Worm (Caenorhabditis elegans) whole organism, L4 larva: ENCODE results near the gene chil-13.
"Not testable (repeated sequence)": the region's sequence is repeated elsewhere in the genome, so short reads cannot be mapped to it uniquely, and the experiment has no call there.

ENCODE experiments used
- D1046.2 ChIP-seq: fragments of 200-800 bp; sonication (Bioruptor generic); IDR thresholded peaks from 2 replicates; pipeline ENCODE4 v1.3.6; 2022; ENCODE audit warnings: missing genetic modification characterization, missing compliant biosample characterization
- F10B5.3 ChIP-seq: sonication (generic microtip); optimal IDR thresholded peaks from 2 replicates; lab custom pipeline; 2016; ENCODE audit warnings: mild to moderate bottlenecking, missing genetic modification characterization, missing compliant biosample characterization
- F44E2.7 ChIP-seq: fragments of 200-800 bp; sonication (Bioruptor generic); IDR thresholded peaks from 2 replicates; pipeline ENCODE4 v2.1.2; 2022; ENCODE audit warnings: missing genetic modification characterization, missing compliant biosample characterization
- F49E8.2 ChIP-seq: sonication (generic microtip); optimal IDR thresholded peaks from 2 replicates; lab custom pipeline; 2016; ENCODE audit warnings: missing compliant biosample characterization, mild to moderate bottlenecking, missing genetic modification characterization, borderline replicate concordance
- R02D3.7 ChIP-seq: fragments of 150-350 bp; sonication (generic microtip); optimal IDR thresholded peaks from 3 replicates; lab custom pipeline; 2014; ENCODE audit warnings: missing biosample characterization, missing genetic modification characterization
- Y105C5A.15 ChIP-seq: fragments of 200-800 bp; sonication (Bioruptor generic); IDR thresholded peaks from 2 replicates; pipeline ENCODE4 v1.3.6; 2022; ENCODE audit warnings: missing genetic modification characterization, missing compliant biosample characterization
- attf-4 ChIP-seq: sonication (generic microtip); optimal IDR thresholded peaks from 3 replicates; lab custom pipeline; 2017; ENCODE audit warnings: missing biosample characterization, missing genetic modification characterization
- ceh-28 ChIP-seq: fragments of 150-350 bp; optimal IDR thresholded peaks from 2 replicates; lab custom pipeline; 2014; ENCODE audit warnings: missing biosample characterization, missing genetic modification reagents, missing genetic modification characterization
- daf-19 ChIP-seq: fragments of 200-800 bp; sonication (Bioruptor generic); conservative IDR thresholded peaks from 2 replicates; pipeline ENCODE4 v1.3.6; 2022; ENCODE audit warnings: missing genetic modification characterization, missing compliant biosample characterization
- dmd-8 ChIP-seq: fragments of 200-800 bp; sonication (Bioruptor generic); IDR thresholded peaks from 2 replicates; pipeline ENCODE4 v1.3.6; 2022; ENCODE audit warnings: missing genetic modification characterization, missing compliant biosample characterization
- duxl-1 ChIP-seq: sonication (generic microtip); optimal IDR thresholded peaks from 2 replicates; lab custom pipeline; 2016; ENCODE audit warnings: mild to moderate bottlenecking, missing genetic modification characterization, moderate library complexity, missing compliant biosample characterization; ENCODE audit not compliant: poor library complexity
- egl-27 ChIP-seq: sonication (generic microtip); optimal IDR thresholded peaks from 3 replicates; lab custom pipeline; 2017; ENCODE audit warnings: missing biosample characterization, missing genetic modification reagents, missing genetic modification characterization
- fos-1 ChIP-seq: fragments of 150-350 bp; optimal IDR thresholded peaks from 2 replicates; lab custom pipeline; 2014; ENCODE audit warnings: missing biosample characterization, missing genetic modification characterization
- hif-1 ChIP-seq, 2 experiments: sonication (generic microtip); optimal IDR thresholded peaks; 2 replicates each; lab custom pipeline; 2016 to 2017; ENCODE audit warnings: missing compliant biosample characterization in 2 of 2, missing genetic modification characterization in 2 of 2, missing genetic modification reagents in 2 of 2, missing genotype in 2 of 2, mild to moderate bottlenecking in 1 of 2
- jun-1 ChIP-seq: fragments of 150-350 bp; optimal IDR thresholded peaks from 2 replicates; lab custom pipeline; 2014; ENCODE audit warnings: missing biosample characterization, missing genetic modification reagents, missing genetic modification characterization
- lin-1 ChIP-seq: fragments of 200-800 bp; sonication (Bioruptor generic); IDR thresholded peaks from 2 replicates; pipeline ENCODE4 v1.3.6; 2022; ENCODE audit warnings: missing genetic modification reagents, missing genetic modification characterization, missing compliant biosample characterization
- lin-29 ChIP-seq: fragments of 200-800 bp; sonication (Bioruptor generic); IDR thresholded peaks from 2 replicates; pipeline ENCODE4 v1.3.6; 2022; ENCODE audit warnings: missing genetic modification reagents, missing genetic modification characterization, missing compliant biosample characterization
- lin-38 ChIP-seq: fragments of 200-800 bp; sonication (Bioruptor generic); IDR thresholded peaks from 2 replicates; pipeline ENCODE4 v1.3.6; 2022; ENCODE audit warnings: missing genetic modification reagents, missing genetic modification characterization, missing compliant biosample characterization
- mxl-2 ChIP-seq: fragments of 200-800 bp; sonication (Bioruptor generic); conservative IDR thresholded peaks from 2 replicates; pipeline ENCODE4 v1.3.6; 2022; ENCODE audit warnings: missing genetic modification reagents, missing genetic modification characterization, missing compliant biosample characterization
- nhr-237 ChIP-seq: sonication (generic microtip); optimal IDR thresholded peaks from 2 replicates; lab custom pipeline; 2017; ENCODE audit warnings: missing biosample characterization, missing genetic modification characterization
- nhr-25 ChIP-seq: sonication (generic microtip); optimal IDR thresholded peaks from 2 replicates; lab custom pipeline; 2017; ENCODE audit warnings: missing genetic modification characterization, mild to moderate bottlenecking, missing compliant biosample characterization, antibody characterized with exemption, moderate library complexity, borderline replicate concordance; ENCODE audit not compliant: insufficient read depth
- nhr-41 ChIP-seq: fragments of 200-800 bp; sonication (Bioruptor generic); IDR thresholded peaks from 2 replicates; pipeline ENCODE4 v1.3.6; 2022; ENCODE audit warnings: missing genetic modification reagents, missing genetic modification characterization, missing compliant biosample characterization
- pqm-1 ChIP-seq: sonication (generic microtip); optimal IDR thresholded peaks from 2 replicates; lab custom pipeline; 2017; ENCODE audit warnings: missing biosample characterization, missing genetic modification characterization
- saeg-2 ChIP-seq: fragments of 200-800 bp; sonication (Bioruptor generic); IDR thresholded peaks from 2 replicates; pipeline ENCODE4 v1.3.6; 2022; ENCODE audit warnings: missing genetic modification reagents, missing genetic modification characterization, missing compliant biosample characterization
- skn-1 ChIP-seq: fragments of 150-350 bp; optimal IDR thresholded peaks from 2 replicates; lab custom pipeline; 2014; ENCODE audit warnings: missing biosample characterization, missing genetic modification characterization
- tag-97 ChIP-seq: fragments of 200-800 bp; sonication (Bioruptor generic); IDR thresholded peaks from 2 replicates; pipeline ENCODE4 v1.3.6; 2022; ENCODE audit warnings: missing genetic modification characterization, missing compliant biosample characterization
- tra-1 ChIP-seq: fragments of 200-800 bp; sonication (Bioruptor generic); IDR thresholded peaks from 2 replicates; pipeline ENCODE4 v1.3.6; 2022; ENCODE audit warnings: missing genetic modification reagents, missing genetic modification characterization, missing compliant biosample characterization
- unc-39 ChIP-seq: sonication (generic microtip); optimal IDR thresholded peaks from 2 replicates; lab custom pipeline; 2017; ENCODE audit warnings: missing biosample characterization, missing genetic modification characterization
- vab-7 ChIP-seq: fragments of 200-800 bp; sonication (Bioruptor generic); IDR thresholded peaks from 2 replicates; pipeline ENCODE4 v1.3.6; 2022; ENCODE audit warnings: missing genetic modification reagents, missing genetic modification characterization, missing compliant biosample characterization
- zag-1 ChIP-seq: fragments of 150-350 bp; optimal IDR thresholded peaks from 2 replicates; lab custom pipeline; 2014; ENCODE audit warnings: missing biosample characterization, missing genetic modification characterization
- zfp-3 ChIP-seq: fragments of 200-800 bp; sonication (Bioruptor generic); conservative IDR thresholded peaks from 2 replicates; pipeline ENCODE4 v1.3.6; 2022; ENCODE audit warnings: missing genetic modification reagents, missing genetic modification characterization, missing compliant biosample characterization
- ztf-11 ChIP-seq: fragments of 150-350 bp; optimal IDR thresholded peaks from 2 replicates; lab custom pipeline; 2014; ENCODE audit warnings: missing biosample characterization, missing genetic modification characterization
- ztf-7 ChIP-seq: fragments of 150-350 bp; optimal IDR thresholded peaks from 2 replicates; lab custom pipeline; 2014; ENCODE audit warnings: missing biosample characterization, missing genetic modification characterization

The chil-13 gene

DNA sequence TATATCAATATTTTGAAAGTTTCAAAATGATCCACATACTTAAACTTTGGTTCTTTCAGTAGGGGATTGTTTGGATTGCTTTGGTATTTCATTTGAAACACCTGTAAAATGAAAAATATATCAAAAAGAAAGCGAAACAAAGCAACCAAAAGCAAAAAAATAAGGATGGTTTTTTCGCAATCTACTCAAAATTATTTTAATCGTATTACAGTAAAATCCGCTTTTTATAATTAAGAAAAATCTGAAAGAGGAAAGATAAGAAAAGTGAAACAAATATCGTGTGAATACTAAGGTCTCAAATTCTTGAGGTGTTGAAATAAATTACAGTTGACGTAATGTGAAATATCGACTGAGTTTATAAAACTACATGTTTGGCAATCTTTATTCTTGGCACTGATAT, 28.0 kb upstream of the chil-13 start, which contains the start of gene chil-22:
chil-22 (minus strand) TSS at position 101 of the 400 bp plus-strand sequence.
- no peak for TF ChIP-seq skn-1 (tag; lab: Kevin White, UChicago)
- TF ChIP-seq jun-1 (tag; lab: Kevin White, UChicago) = no peak
- TF ChIP-seq lin-38 (GFP tag; lab: Robert Waterston, UW) = no peak
- TF ChIP-seq saeg-2 = no peak
- TF ChIP-seq tag-97 (GFP tag; lab: Robert Waterston, UW) = no peak
- no peak for TF ChIP-seq R02D3.7 (tag; lab: Kevin White, UChicago)
- TF ChIP-seq ztf-11 (tag; lab: Kevin White, UChicago) = no peak
- TF ChIP-seq fos-1 (tag; lab: Kevin White, UChicago) = no peak
- TF ChIP-seq zfp-3 = no peak
- no peak for TF ChIP-seq zag-1 (tag; lab: Kevin White, UChicago)
- TF ChIP-seq Y105C5A.15 (GFP tag; lab: Robert Waterston, UW) = no peak
- TF ChIP-seq nhr-237 (tag; lab: Kevin White, UChicago) = no peak

ce11 chrII:9461881-9462280, 23.8 kb upstream of the chil-13 start, which contains the start of gene chil-21:
Gene chil-21 (minus strand): TSS chrII:9461981.
- not testable (repeated sequence) for TF ChIP-seq lin-29 (GFP tag; lab: Robert Waterston, UW); pqm-1 (tag; lab: Kevin White, UChicago); F44E2.7

- TF ChIP-seq F49E8.2 (tag; lab: Kevin White, UChicago); nhr-41 (GFP tag; lab: Robert Waterston, UW); F44E2.7: not testable (repeated sequence)
Observed at ce11 chrII:9459462-9459861, 21.3 kb upstream of the chil-13 start, which contains the start of gene R09D1.14. Gene R09D1.14 (minus strand): TSS chrII:9459562.

DNA sequence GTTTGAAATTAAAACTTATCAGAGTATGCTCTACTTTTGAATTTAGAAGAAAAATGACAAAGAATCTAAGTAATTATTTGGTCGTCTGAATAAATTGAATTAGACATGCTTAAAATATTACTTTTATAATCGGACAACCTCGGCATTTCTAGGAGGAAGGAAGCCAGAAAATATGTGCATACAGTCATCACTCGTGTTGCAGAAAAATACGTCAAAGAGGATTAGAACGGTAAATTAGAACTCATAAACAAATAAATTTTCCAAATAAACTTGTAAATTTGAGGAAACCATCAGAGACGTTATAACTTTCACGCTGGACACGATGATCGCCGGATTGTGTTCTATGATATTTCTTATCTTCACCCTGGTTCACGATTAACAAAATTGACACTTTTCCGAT, 16.2 kb upstream of the chil-13 start, which contains the start of gene chil-19:
chil-19 (minus strand) TSS at position 101 of the 400 bp plus-strand sequence.
- TF ChIP-seq ztf-7 (tag; lab: Kevin White, UChicago) (no peak), nhr-25 (tag; lab: Kevin White, UChicago) (no peak), ceh-28 (no peak), daf-19 (GFP tag; lab: Robert Waterston, UW) (no peak), tra-1 (GFP tag; lab: Robert Waterston, UW) (no peak), F10B5.3 (tag; lab: Kevin White, UChicago) (no peak), dmd-8 (GFP tag; lab: Robert Waterston, UW) (no peak), egl-27 (tag; lab: Kevin White, UChicago) (no peak), hif-1 (tag; optimal IDR thresholded peaks at IDR 0.05; lab: Kevin White, UChicago) (no peak), attf-4 (no peak), mxl-2 (GFP tag; lab: Robert Waterston, UW) (no peak), vab-7 (no peak), lin-1 (GFP tag; lab: Robert Waterston, UW) (no peak), duxl-1 (tag; lab: Kevin White, UChicago) (no peak), unc-39 (tag; lab: Kevin White, UChicago) (no peak)

DNA sequence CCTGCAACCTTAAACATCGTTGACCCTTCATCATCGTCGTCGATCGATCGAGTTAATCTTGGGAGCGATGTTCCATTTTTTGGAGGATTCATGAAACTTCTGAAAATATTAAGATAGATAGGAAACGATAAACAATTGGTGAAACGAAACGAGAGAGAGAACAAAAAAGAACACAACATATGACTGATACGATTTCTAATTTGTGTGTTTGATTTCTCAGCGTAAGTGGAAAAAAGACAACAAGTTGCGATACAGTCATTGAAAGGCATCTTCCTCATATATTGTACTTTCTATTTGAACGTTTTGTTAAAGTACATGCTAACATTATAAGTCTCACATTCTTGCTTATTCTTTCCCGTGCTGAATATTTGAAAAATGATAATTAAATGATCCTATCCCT, 14.0 kb upstream of the chil-13 start, which contains the start of gene R09D1.12:
R09D1.12 (minus strand) TSS at position 101 of the 400 bp plus-strand sequence.
- not testable (repeated sequence) for TF ChIP-seq pqm-1 (tag; lab: Kevin White, UChicago); D1046.2 (GFP tag; lab: Robert Waterston, UW); daf-19 (GFP tag; lab: Robert Waterston, UW)
